Fruit fly (Drosophila melanogaster): ENCODE data around the gene CG9839.

CG9839 gene

DNA sequence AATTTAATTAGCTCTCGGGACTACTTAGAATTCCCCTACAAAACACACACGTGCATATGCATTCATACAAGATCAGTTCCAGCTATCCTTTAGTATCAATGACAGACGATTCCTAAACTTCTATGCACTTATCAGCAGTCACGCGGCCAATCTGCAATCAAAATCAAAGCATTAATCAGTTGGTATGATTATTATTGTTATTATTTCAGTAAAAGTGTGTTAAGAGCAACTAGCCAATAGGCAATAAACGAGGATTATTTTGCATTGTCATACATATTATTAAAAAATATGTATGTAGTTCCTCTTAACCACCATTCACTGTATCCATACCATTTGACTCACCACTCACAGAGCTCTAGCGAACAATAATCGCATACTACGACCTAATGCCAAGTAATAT, 17.3 kb upstream of the CG9839 start:
- TF ChIP-seq CG8478 (optimal IDR thresholded peaks at IDR 0.05) (no peak), CTCF (optimal IDR thresholded peaks at IDR 0.05) (no peak)

DNA sequence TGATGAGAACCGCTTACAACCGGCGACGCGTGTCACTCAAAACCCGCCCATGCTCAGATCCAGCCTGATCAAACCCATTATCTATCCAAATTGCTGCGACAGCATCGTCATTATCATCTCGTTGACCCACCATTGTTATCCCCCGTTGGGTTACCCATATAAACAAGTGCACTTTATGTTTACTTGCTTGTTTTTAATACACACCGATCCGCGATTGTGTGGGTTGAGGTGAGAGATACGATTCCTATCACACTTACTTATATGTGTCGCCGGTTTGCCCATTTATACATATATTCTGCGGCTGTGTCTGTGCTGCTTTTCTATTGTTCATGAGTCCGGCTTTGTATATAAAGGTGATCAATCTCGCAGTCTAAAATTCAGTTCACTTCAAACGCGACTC, 16.0 kb upstream of the CG9839 start, which contains the start of gene CG8369:
CG8369 (plus strand) TSS at position 386 of the 400 bp plus-strand sequence.
- TF ChIP-seq CG8478 (optimal IDR thresholded peaks at IDR 0.05) = no peak
- no peak for TF ChIP-seq CTCF (optimal IDR thresholded peaks at IDR 0.05)

DNA sequence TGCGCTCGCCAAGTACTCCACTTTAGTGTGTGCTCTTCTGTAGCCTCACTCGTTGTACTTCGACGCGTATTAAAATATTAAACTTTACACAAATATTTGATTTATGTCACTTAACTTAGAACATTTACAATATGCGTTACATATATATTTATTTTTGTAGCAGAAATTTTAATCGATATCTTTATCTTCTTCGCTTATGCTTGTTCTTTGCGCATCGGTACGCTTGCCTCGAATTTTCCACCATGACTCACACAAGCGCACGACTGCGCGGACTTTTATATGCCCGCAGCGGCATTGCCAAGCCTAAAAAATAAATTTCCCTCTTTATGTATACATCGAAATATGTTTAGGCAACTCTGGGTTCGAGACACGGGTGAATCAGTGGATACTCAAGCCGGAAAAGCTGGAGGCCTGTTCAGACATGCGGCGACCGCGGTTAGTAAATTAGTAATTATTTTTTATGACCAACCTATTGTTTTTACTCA, 14.9 kb upstream of the CG9839 start, which contains the start of gene aqz:
aqz (minus strand) TSS at position 255 of the 485 bp plus-strand sequence.
- TF ChIP-seq CG8478 (optimal IDR thresholded peaks at IDR 0.05) (no peak), CTCF (optimal IDR thresholded peaks at IDR 0.05) (peak; percentile 51 to 64)

DNA sequence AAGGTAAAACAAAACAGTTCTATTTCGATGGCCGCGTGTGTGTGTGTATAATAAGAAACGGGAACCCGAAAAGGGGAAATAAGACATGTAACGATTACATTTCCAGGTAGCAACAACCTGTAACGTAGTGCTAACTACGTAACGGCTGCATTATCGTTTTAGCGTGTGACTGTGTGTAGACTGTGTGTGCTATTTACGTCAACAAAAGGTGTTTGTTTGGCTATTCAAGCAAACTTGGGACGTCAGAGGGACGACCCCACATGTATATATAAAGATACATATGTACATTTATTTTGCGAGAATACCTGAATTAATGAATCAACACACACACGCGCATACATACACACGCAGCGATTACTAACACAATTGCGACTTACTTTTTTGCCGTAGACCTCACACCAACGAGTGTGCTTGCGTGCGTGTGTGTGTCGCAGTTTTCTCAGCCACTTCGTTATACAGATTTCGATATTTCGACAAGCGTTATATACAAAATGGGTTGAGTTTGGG, 14.0 kb upstream of the CG9839 start:
- TF ChIP-seq CG8478 (optimal IDR thresholded peaks at IDR 0.05) (no peak), CTCF (optimal IDR thresholded peaks at IDR 0.05) (no peak)

DNA sequence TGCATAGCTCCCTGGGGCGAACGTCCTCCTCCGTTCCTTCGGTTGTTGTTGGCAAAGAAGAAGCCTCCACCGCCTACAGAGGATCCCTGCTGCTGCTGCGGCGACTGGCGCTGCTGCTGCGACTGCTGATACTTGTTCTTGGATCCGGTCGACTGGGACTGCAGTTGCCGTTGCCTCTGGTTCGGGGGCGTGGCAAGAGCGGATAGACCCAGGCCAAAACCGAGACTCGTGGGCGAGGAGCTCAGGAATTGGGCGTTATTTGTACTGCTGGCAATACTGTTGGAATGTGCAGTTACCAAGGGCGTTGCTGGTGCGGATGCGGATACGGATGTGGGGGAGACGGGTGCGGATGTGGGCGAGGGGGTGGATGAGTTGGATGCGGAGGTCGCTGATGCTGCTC, 12.6 kb upstream of the CG9839 start:
- TF ChIP-seq CTCF (optimal IDR thresholded peaks at IDR 0.05) = no peak
- no peak for TF ChIP-seq CG8478 (optimal IDR thresholded peaks at IDR 0.05)

DNA sequence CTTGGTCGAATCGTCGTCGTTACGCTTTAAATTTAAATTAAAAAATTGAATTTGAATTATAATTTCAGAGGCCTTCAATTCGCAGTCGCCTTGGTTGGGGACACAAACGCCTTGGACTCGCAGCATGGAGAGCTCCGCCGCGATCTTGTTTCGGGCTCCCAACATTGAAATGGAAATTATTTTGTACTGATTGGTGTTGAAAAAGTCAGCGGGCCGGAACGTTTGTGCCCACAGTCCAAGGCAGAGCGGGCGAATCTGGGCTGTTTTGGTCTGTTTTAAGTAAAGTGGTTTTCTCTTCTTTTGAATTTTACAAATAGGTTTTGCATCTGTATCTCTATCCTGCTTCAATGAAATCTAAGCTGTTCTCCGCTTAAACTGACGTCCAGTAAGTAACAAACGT, 9.5 kb upstream of the CG9839 start:
- TF ChIP-seq CG8478 (optimal IDR thresholded peaks at IDR 0.05) (no peak), CTCF (optimal IDR thresholded peaks at IDR 0.05) (no peak)

DNA sequence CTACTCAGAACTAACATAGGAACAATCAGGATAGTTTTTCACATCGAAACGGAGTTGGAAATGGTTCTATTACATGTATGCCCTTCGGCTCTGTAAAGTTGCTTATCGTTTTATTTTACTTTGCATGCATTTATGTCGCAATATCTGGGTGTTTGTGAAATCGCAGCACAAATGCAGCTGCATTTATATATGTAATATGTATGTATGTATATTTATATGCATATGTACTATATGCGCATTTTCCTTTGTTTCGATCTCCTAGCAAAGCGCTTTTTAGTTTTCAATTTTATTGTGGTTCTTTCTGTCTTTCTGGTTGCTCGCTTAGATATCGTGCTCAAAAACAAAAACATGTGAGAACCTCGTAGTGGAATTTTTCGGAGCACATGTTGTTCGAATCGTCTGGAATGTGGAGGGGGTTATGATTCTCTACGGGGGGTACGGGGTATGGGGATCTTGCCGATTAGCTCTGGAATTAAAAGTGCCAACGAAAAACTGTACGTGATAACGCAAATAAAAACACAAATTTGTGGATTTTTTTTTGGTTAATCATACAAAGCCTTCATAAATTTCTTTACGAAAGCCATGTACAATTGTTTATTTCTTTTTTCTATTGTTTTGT, 8.5 kb upstream of the CG9839 start:
- TF ChIP-seq CTCF (optimal IDR thresholded peaks at IDR 0.05) = no peak
- no peak for TF ChIP-seq CG8478 (optimal IDR thresholded peaks at IDR 0.05)

DNA sequence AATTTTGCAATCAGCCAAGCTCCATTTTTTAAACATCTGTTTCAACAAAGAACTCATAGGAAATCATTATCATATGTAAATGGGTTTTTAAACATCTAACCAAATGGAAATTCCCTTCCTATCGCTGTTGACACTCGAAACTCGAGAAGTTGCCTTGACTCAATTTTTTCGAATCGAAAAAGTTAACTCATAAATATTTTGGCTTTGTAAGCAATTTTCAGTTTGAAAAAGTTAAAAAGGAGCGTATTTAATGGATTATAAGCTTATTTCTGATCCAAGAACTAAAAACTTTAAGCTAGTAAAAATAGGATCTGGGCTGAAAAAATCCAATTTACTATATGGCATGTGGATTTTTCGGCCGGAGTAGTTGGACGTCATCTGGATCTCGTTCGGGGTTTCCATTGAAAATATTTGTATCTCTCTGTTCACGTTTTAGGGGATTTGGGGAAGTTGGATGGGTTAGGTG, 7.6 kb upstream of the CG9839 start, which contains the start of gene CG9837:
CG9837 (minus strand) TSS at position 416 of the 466 bp plus-strand sequence.
- TF ChIP-seq CTCF (optimal IDR thresholded peaks at IDR 0.05) (no peak), CG8478 (optimal IDR thresholded peaks at IDR 0.05) (no peak)

DNA sequence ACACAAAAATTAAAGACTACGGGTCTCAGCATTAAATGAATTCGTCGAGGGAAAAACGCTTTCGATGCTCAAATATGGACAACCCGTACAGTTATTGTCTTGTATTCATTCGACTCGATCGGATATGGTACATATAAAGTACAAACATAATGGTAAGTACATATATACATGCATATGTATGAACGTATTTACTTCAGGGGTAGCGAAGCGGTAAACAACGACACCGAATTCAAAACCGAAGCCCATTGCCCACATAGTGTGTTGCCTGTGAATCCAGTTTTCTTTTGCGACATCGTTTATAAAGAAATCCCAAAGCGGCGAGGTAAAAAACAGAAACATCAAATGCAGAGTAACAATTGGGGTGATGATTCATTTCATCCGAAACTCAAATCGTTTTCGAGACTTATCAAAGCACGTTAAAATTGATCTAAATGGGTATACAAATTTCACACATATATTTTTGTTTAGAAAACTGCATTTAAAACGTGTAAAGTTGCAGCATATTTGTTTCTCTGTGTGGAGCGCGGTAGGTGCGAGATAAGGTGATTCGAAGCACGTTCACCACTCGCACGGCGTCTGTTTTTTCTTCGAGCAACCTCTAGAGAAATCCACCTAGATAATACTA, 6.9 kb upstream of the CG9839 start:
- TF ChIP-seq CG8478 (optimal IDR thresholded peaks at IDR 0.05) (no peak), CTCF (optimal IDR thresholded peaks at IDR 0.05) (no peak)

DNA sequence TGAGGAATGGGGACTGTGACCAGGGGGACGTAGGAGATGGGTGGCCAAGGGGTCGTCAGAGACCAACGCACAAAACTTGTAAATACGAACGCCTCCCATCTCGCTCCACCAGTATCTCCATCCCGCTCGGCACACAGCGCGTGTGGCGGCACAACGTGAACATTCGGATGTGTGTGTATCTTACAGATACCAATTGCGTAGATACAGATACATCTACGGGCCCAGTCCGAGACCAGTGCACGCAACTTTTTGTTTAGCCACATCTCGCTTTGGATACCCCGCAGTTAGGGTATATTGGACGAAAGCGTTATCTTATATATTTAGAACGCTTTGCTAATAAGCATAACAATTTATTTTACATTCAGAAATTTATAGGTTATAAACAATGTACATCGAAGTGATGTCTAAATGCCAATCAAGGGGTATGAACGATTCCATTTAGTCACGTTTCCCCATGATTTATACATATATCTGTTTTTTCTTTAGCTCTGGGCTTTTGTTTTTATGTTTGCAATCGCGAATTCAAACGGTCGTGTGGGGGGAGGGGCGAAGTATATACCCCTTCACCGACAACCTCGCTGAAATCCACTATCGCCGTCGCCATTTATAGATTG, 5.8 kb upstream of the CG9839 start:
- TF ChIP-seq CTCF (optimal IDR thresholded peaks at IDR 0.05) = no peak
- TF ChIP-seq CG8478 (optimal IDR thresholded peaks at IDR 0.05) = no peak

DNA sequence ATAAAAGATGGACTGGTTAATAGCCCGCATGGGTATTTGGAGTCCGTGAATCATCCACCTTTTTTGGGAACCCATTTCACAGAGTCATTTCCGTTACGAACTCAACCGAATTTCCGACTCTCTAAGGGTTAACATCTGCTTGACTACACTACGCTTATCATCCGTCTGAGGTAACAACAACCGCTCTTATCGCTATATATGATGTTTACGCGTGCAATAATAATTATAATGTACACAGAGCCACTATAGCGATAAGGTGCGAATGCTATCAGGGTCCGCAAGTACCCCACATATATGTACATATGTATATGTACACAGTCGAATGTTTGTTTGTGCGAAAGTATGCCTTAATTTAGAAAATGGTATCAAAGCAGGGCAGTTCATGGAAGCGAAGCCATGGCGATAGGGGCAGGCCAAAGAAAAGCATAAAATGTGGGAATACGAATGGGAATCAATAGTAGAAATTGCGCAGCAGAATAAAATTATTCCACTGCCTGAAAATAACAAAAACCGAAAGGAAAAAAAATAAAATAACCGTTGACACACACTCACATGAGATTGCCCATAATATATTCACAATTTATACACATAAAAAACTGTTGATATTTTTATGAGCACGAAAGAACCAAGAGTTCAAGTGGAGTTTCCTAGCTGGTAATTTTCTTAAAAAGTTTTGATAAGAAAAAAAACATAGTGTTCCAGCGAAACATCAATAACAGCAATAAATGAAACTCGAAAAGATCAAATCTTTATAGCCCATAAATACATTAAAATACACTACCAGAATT, 5.0 kb upstream of the CG9839 start:
- no peak for TF ChIP-seq CG8478 (optimal IDR thresholded peaks at IDR 0.05)
- no peak for TF ChIP-seq CTCF (optimal IDR thresholded peaks at IDR 0.05)

DNA sequence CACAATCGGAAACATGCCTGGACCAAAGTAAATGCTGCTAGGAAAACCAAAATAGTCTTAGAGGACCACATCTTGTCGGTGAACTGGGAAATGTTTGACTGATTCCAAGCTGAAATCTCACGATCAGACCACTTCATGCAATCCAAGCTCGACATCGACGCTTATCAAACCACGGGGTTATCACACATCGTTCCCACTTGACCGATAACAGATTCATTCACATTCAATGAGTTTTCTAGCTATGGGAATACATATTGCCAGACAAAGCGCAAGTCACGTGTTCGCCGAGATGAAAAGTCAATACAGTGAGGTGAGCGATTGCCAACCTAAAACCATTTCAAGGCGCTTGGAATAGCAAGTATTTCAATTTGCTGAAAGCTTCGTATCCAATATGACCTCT, 4.1 kb upstream of the CG9839 start:
- TF ChIP-seq CG8478 (optimal IDR thresholded peaks at IDR 0.05) = no peak

DNA sequence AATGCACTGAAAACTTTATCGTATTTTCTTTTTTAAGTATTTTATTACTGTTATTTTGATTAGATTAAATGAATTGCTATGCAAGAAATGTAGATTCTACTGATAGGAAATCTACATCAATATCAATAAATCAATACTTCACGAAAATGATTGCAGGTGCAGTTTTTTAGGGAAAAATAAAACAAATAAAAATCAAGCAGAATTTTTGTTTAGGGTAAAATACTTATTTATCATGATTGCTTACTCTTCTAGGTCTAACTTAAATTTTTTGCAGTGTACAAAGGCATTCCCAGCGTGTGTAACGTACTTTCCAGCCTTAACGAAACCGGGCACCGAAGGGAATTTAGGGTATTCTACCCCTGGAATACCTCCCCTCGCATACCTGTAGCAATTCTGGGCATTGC, 2.9 kb upstream of the CG9839 start:
- TF ChIP-seq CG8478 (optimal IDR thresholded peaks at IDR 0.05) = no peak
- no peak for TF ChIP-seq CTCF (optimal IDR thresholded peaks at IDR 0.05)

DNA sequence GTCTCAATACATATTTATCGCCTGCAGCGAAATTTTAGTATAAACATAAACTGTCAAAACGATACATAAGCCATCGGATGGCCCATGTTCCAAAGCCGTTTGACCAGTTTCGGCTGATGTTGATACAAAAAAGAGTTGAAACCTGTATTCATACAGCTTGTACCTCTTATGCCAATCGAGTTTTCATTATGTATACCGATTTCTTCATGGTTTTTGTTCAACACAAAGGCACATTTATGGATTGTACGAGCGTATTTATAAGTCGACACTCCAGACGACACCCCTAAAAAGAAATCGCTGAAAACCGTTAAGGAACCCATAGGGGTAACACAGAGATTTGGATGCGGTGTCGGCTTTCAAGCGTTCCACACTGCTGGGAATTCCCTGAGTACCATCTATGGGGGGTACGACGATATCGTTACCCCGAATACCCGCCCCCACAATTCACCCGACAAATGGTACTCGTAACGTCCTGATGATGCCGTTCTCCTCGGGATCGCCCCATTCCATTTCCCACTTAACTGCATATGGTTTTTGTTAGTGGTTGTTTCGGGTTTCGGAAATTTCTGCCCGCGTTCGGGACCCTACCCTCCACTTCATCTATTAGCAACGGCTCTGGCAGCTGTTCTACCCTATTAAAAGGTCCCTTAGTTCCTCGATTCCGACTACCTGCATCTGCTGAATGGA, 2.4 kb upstream of the CG9839 start:
- TF ChIP-seq CTCF (optimal IDR thresholded peaks at IDR 0.05) (no peak), CG8478 (optimal IDR thresholded peaks at IDR 0.05) (no peak)
